Fruit fly (Drosophila melanogaster) ovary, adult (tissue): ENCODE data around the gene CG14644.

Experiments
- CG17801 ChIP-seq: fragments of 200-800 bp; optimal IDR thresholded peaks from 2 replicates; lab custom pipeline; 2019; ENCODE audit warnings: missing biosample characterization, mild to moderate bottlenecking, missing genetic modification characterization, moderate library complexity; ENCODE audit not compliant: partially characterized antibody

CG14644 gene

dm6 chr3R:4243096-4243940 is 9.5 kb downstream of the CG14644 start, which contains the start of gene CG34305:
Gene CG34305, minus strand, starts transcription at chr3R:4243146.
- no peak for TF ChIP-seq CG17801 (GFP tag; lab: Kevin White, UChicago)

dm6 chr3R:4242209-4242887 is 10.5 kb downstream of the CG14644 start, which contains the start of gene CG14642:
Gene CG14642, minus strand, starts transcription at chr3R:4242717.
- no peak for TF ChIP-seq CG17801 (GFP tag; lab: Kevin White, UChicago)

- no peak for TF ChIP-seq CG17801 (GFP tag; lab: Kevin White, UChicago)
Measured at dm6 chr3R:4241776-4242175, 11.1 kb downstream of the CG14644 start.

- TF ChIP-seq CG17801 (GFP tag; lab: Kevin White, UChicago), result no peak
Measured at dm6 chr3R:4236534-4236933, 16.3 kb downstream of the CG14644 start.

- no peak for TF ChIP-seq CG17801 (GFP tag; lab: Kevin White, UChicago)
Measured at dm6 chr3R:4234991-4235553, 17.8 kb downstream of the CG14644 start, which contains the start of gene Gel. Gene Gel, plus strand, starts transcription at chr3R:4235217.

dm6 chr3R:4233018-4233385 is 19.8 kb downstream of the CG14644 start, which contains the start of gene abs:
Gene abs, plus strand, starts transcription at chr3R:4233047.
- no peak for TF ChIP-seq CG17801 (GFP tag; lab: Kevin White, UChicago)

- no peak for TF ChIP-seq CG17801 (GFP tag; lab: Kevin White, UChicago)
Measured at dm6 chr3R:4232139-4233017, 20.5 kb downstream of the CG14644 start, which contains the start of gene CG14641. Gene CG14641, minus strand, starts transcription at chr3R:4232342.

- TF ChIP-seq CG17801 (GFP tag; lab: Kevin White, UChicago), result peak; percentile 86
Measured at dm6 chr3R:4229137-4229764, 23.6 kb downstream of the CG14644 start, which contains the start of gene DhpD. Gene DhpD, minus strand, starts transcription at chr3R:4229238.

- no peak for TF ChIP-seq CG17801 (GFP tag; lab: Kevin White, UChicago)
Measured at dm6 chr3R:4228426-4228825, 24.4 kb downstream of the CG14644 start.

dm6 chr3R:4220780-4221179 is 32.1 kb downstream of the CG14644 start:
- TF ChIP-seq CG17801 (GFP tag; lab: Kevin White, UChicago), result peak; percentile 63

dm6 chr3R:4220030-4220429 is 32.8 kb downstream of the CG14644 start, which contains the start of gene CG31516:
Gene CG31516, minus strand, starts transcription at chr3R:4220130.
- TF ChIP-seq CG17801 (GFP tag; lab: Kevin White, UChicago), result no peak

dm6 chr3R:4215264-4215993 is 37.4 kb downstream of the CG14644 start, which contains the start of gene CG14636:
Gene CG14636, minus strand, starts transcription at chr3R:4215314.
- TF ChIP-seq CG17801 (GFP tag; lab: Kevin White, UChicago), result peak; percentile 33

- no peak for TF ChIP-seq CG17801 (GFP tag; lab: Kevin White, UChicago)
Measured at dm6 chr3R:4214601-4215000, 38.2 kb downstream of the CG14644 start.
